Worm (Caenorhabditis elegans) whole organism, L2 larva: ENCODE data around the gene nmat-1.

ENCODE experiments used
- R02D3.7 ChIP-seq: fragments of 150-350 bp; optimal IDR thresholded peaks from 2 replicates; lab custom pipeline; 2014; ENCODE audit warnings: missing biosample characterization, missing genetic modification characterization
- alr-1 ChIP-seq: fragments of 150-350 bp; optimal IDR thresholded peaks from 2 replicates; lab custom pipeline; 2014; ENCODE audit warnings: missing biosample characterization, missing genetic modification characterization
- aly-2 ChIP-seq: fragments of 150-350 bp; optimal IDR thresholded peaks from 2 replicates; lab custom pipeline; 2014; ENCODE audit warnings: missing biosample characterization, missing genetic modification characterization
- blmp-1 ChIP-seq: sonication (generic microtip); optimal IDR thresholded peaks from 2 replicates; lab custom pipeline; 2017; ENCODE audit warnings: missing genetic modification characterization, mild to moderate bottlenecking, missing compliant biosample characterization, antibody characterized with exemption, moderate library complexity; ENCODE audit not compliant: insufficient read depth
- elt-1 ChIP-seq: fragments of 150-350 bp; optimal IDR thresholded peaks from 2 replicates; lab custom pipeline; 2014; ENCODE audit warnings: missing biosample characterization, missing genetic modification characterization
- fos-1 ChIP-seq: fragments of 150-350 bp; optimal IDR thresholded peaks from 2 replicates; lab custom pipeline; 2014; ENCODE audit warnings: missing biosample characterization, missing genetic modification characterization
- gmeb-1 ChIP-seq: fragments of 150-350 bp; optimal IDR thresholded peaks from 2 replicates; lab custom pipeline; 2014; ENCODE audit warnings: missing biosample characterization, missing genetic modification characterization
- lin-11 ChIP-seq: fragments of 150-350 bp; sonication (generic microtip); optimal IDR thresholded peaks from 2 replicates; lab custom pipeline; 2014; ENCODE audit warnings: missing biosample characterization, missing genetic modification characterization, inconsistent platforms, mixed read lengths
- lin-13 ChIP-seq: fragments of 150-350 bp; optimal IDR thresholded peaks from 2 replicates; lab custom pipeline; 2014; ENCODE audit warnings: missing biosample characterization, missing genetic modification reagents, missing genetic modification characterization
- lin-39 ChIP-seq: fragments of 150-350 bp; optimal IDR thresholded peaks from 2 replicates; lab custom pipeline; 2014; ENCODE audit warnings: missing biosample characterization, missing genetic modification reagents, missing genetic modification characterization
- lsy-2 ChIP-seq, 2 experiments: fragments of 150-350 bp in 1 of 2; sonication (generic microtip) in 1 of 2; optimal IDR thresholded peaks; 2 replicates each; lab custom pipeline; 2014 to 2017; ENCODE audit warnings: missing biosample characterization in 2 of 2, missing genetic modification characterization in 2 of 2
- mbf-1 ChIP-seq: sonication (generic microtip); optimal IDR thresholded peaks from 2 replicates; lab custom pipeline; 2017; ENCODE audit warnings: missing biosample characterization, missing genetic modification characterization
- mdl-1 ChIP-seq, 2 experiments: fragments of 150-350 bp in 1 of 2; sonication (generic microtip) in 1 of 2; optimal IDR thresholded peaks; 2 replicates each; lab custom pipeline; 2017; ENCODE audit warnings: missing biosample characterization in 2 of 2, missing genetic modification characterization in 2 of 2
- nhr-10 ChIP-seq: sonication (generic microtip); optimal IDR thresholded peaks from 2 replicates; lab custom pipeline; 2017; ENCODE audit warnings: missing biosample characterization, missing genetic modification characterization
- nhr-12 ChIP-seq: fragments of 150-350 bp; optimal IDR thresholded peaks from 2 replicates; lab custom pipeline; 2014; ENCODE audit warnings: missing biosample characterization, missing genetic modification characterization
- nhr-129 ChIP-seq: fragments of 150-350 bp; optimal IDR thresholded peaks from 2 replicates; lab custom pipeline; 2014; ENCODE audit warnings: missing biosample characterization, missing genetic modification characterization
- nhr-23 ChIP-seq: fragments of 150-350 bp; optimal IDR thresholded peaks from 2 replicates; lab custom pipeline; 2014; ENCODE audit warnings: missing biosample characterization, missing genetic modification reagents, missing genetic modification characterization
- nhr-25 ChIP-seq: fragments of 150-350 bp; sonication (generic microtip); optimal IDR thresholded peaks from 3 replicates; lab custom pipeline; 2014; ENCODE audit warnings: missing biosample characterization, missing genetic modification characterization
- nhr-77 ChIP-seq: fragments of 150-350 bp; optimal IDR thresholded peaks from 2 replicates; lab custom pipeline; 2014; ENCODE audit warnings: missing biosample characterization, missing genetic modification characterization
- peb-1 ChIP-seq: fragments of 150-350 bp; optimal IDR thresholded peaks from 2 replicates; lab custom pipeline; 2014; ENCODE audit warnings: missing biosample characterization, missing genetic modification characterization
- skn-1 ChIP-seq: sonication (generic microtip); optimal IDR thresholded peaks from 2 replicates; lab custom pipeline; 2017; ENCODE audit warnings: missing biosample characterization, missing genetic modification characterization
- sma-3 ChIP-seq: sonication (generic microtip); optimal IDR thresholded peaks from 2 replicates; lab custom pipeline; 2016; ENCODE audit warnings: missing genetic modification reagents, missing genetic modification characterization, missing compliant biosample characterization
- sma-9 ChIP-seq, 2 experiments: fragments of 150-350 bp in 1 of 2; sonication (generic microtip) in 1 of 2; optimal IDR thresholded peaks; 2 replicates each; lab custom pipeline; 2014 to 2016; ENCODE audit warnings: missing genetic modification characterization in 2 of 2, mild to moderate bottlenecking in 1 of 2, missing biosample characterization in 1 of 2, missing compliant biosample characterization in 1 of 2, missing genetic modification reagents in 1 of 2, moderate library complexity in 1 of 2
- unc-55 ChIP-seq: fragments of 150-350 bp; sonication (generic microtip); optimal IDR thresholded peaks from 3 replicates; lab custom pipeline; 2014; ENCODE audit warnings: missing biosample characterization, missing genetic modification reagents, missing genetic modification characterization
- unc-62 ChIP-seq: fragments of 150-350 bp; optimal IDR thresholded peaks from 2 replicates; lab custom pipeline; 2014; ENCODE audit warnings: missing biosample characterization, missing genetic modification reagents, missing genetic modification characterization
- zag-1 ChIP-seq: fragments of 150-350 bp; optimal IDR thresholded peaks from 2 replicates; lab custom pipeline; 2014; ENCODE audit warnings: missing biosample characterization, missing genetic modification characterization
- ztf-1 ChIP-seq: fragments of 200-800 bp; sonication (Bioruptor generic); conservative IDR thresholded peaks from 2 replicates; pipeline ENCODE4 v1.3.6; 2022; ENCODE audit warnings: missing genetic modification characterization, missing compliant biosample characterization

Gene nmat-1

ce11 chrX:12022496-12022895 is 4.7 kb upstream of the nmat-1 start:
- no peak for TF ChIP-seq lin-11
- no peak for TF ChIP-seq elt-1 (tag; lab: Kevin White, UChicago)
- no peak for TF ChIP-seq nhr-23 (tag; lab: Kevin White, UChicago)
- no peak for TF ChIP-seq zag-1 (tag; lab: Kevin White, UChicago)
- no peak for TF ChIP-seq lin-13 (GFP tag; lab: Kevin White, UChicago)
- no peak for TF ChIP-seq nhr-25 (tag; lab: Kevin White, UChicago)
- no peak for TF ChIP-seq aly-2 (tag; lab: Kevin White, UChicago)

ce11 chrX:12021446-12021845 is 3.6 kb upstream of the nmat-1 start:
- TF ChIP-seq nhr-12 (tag; lab: Kevin White, UChicago) (no peak), unc-55 (GFP tag; lab: Kevin White, UChicago) (peak; percentile 20)

ce11 chrX:12007905-12008466 is 9.9 kb downstream of the nmat-1 start:
- TF ChIP-seq mdl-1 (tag; optimal IDR thresholded peaks at IDR 0.05; lab: Kevin White, UChicago) (no peak), nhr-10 (no peak), R02D3.7 (tag; lab: Kevin White, UChicago) (no peak), unc-62 (GFP tag; lab: Kevin White, UChicago) (no peak), sma-3 (GFP tag; lab: Kevin White, UChicago) (peak; percentile 24), ztf-1 (GFP tag; lab: Robert Waterston, UW) (no peak), alr-1 (tag; lab: Kevin White, UChicago) (no peak), sma-9 (GFP tag; optimal IDR thresholded peaks at IDR 0.05; lab: Kevin White, UChicago) (peak; percentile 20), sma-9 (tag; optimal IDR thresholded peaks at IDR 0.05; lab: Kevin White, UChicago) (no peak), aly-2 (tag; lab: Kevin White, UChicago) (no peak)

- TF ChIP-seq fos-1 (tag; lab: Kevin White, UChicago) (peak; percentile 19), nhr-25 (tag; lab: Kevin White, UChicago) (no peak)
These were observed 11.4 kb downstream of the nmat-1 start for ce11 chrX:12006470-12006869.

- TF ChIP-seq sma-3 (GFP tag; lab: Kevin White, UChicago) (no peak), nhr-129 (tag; lab: Kevin White, UChicago) (no peak), lin-39 (no peak), nhr-23 (tag; lab: Kevin White, UChicago) (no peak), nhr-77 (tag; lab: Kevin White, UChicago) (no peak), mbf-1 (no peak), unc-62 (GFP tag; lab: Kevin White, UChicago) (no peak), peb-1 (tag; lab: Kevin White, UChicago) (no peak), skn-1 (tag; lab: Kevin White, UChicago) (no peak)
These were observed 12.3 kb downstream of the nmat-1 start, which contains the start of gene sma-5 for ce11 chrX:12005499-12005959. Gene sma-5, minus strand, starts transcription at chrX:12005549.

- TF ChIP-seq fos-1 (tag; lab: Kevin White, UChicago) (peak; percentile 65), nhr-23 (tag; lab: Kevin White, UChicago) (no peak)
- TF ChIP-seq, all 48 proteins: peak for 1
These were observed 12.9 kb downstream of the nmat-1 start for ce11 chrX:12004925-12005324.

ce11 chrX:12003969-12004368 is 13.9 kb downstream of the nmat-1 start:
- TF ChIP-seq sma-9 (GFP tag; optimal IDR thresholded peaks at IDR 0.05; lab: Kevin White, UChicago) = peak; percentile 21
- no peak for TF ChIP-seq sma-9 (tag; optimal IDR thresholded peaks at IDR 0.05; lab: Kevin White, UChicago)
- no peak for TF ChIP-seq nhr-25 (tag; lab: Kevin White, UChicago)
- no peak for TF ChIP-seq peb-1 (tag; lab: Kevin White, UChicago)
- TF ChIP-seq blmp-1 (tag; lab: Kevin White, UChicago) = no peak
- no peak for TF ChIP-seq lsy-2 (tag; optimal IDR thresholded peaks at IDR 0.05; lab: Kevin White, UChicago)
- TF ChIP-seq fos-1 (tag; lab: Kevin White, UChicago) = peak; percentile 73
- no peak for TF ChIP-seq gmeb-1 (tag; lab: Kevin White, UChicago)
